Worm (Caenorhabditis elegans) whole organism, young adult: Measurements from ENCODE around the gene sucl-1.
A peak's percentile ranks its signal among the peaks of the same experiment; 100 is the strongest.

Experiments
- F10E7.11 ChIP-seq: sonication (generic microtip); optimal IDR thresholded peaks from 2 replicates; lab custom pipeline; 2017; ENCODE audit warnings: mild to moderate bottlenecking, missing genetic modification characterization, moderate library complexity, missing compliant biosample characterization
- F22D6.2 ChIP-seq: sonication (generic microtip); optimal IDR thresholded peaks from 2 replicates; lab custom pipeline; 2016; ENCODE audit warnings: mild to moderate bottlenecking, missing genetic modification characterization, missing compliant biosample characterization
- F39B2.1 ChIP-seq: fragments of 200-800 bp; sonication (Bioruptor generic); IDR thresholded peaks from 2 replicates; pipeline ENCODE4 v1.3.6; 2022; ENCODE audit warnings: missing genetic modification reagents, missing genetic modification characterization, missing compliant biosample characterization
- F49E8.2 ChIP-seq: sonication (generic microtip); optimal IDR thresholded peaks from 3 replicates; lab custom pipeline; 2017; ENCODE audit warnings: missing genetic modification characterization, mild to moderate bottlenecking, missing compliant biosample characterization, antibody characterized with exemption, moderate library complexity; ENCODE audit not compliant: insufficient read depth
- F57C9.4 ChIP-seq: sonication (generic microtip); optimal IDR thresholded peaks from 2 replicates; lab custom pipeline; 2017; ENCODE audit warnings: mild to moderate bottlenecking, missing genetic modification characterization, missing compliant biosample characterization
- K12H6.12 ChIP-seq: fragments of 200-800 bp; sonication (Bioruptor generic); optimal IDR thresholded peaks from 2 replicates; lab custom pipeline; 2018; ENCODE audit warnings: mild to moderate bottlenecking, missing genetic modification characterization, missing compliant biosample characterization
- T07F8.4 ChIP-seq: sonication (generic microtip); optimal IDR thresholded peaks from 2 replicates; lab custom pipeline; 2016; ENCODE audit warnings: mild to moderate bottlenecking, missing genetic modification characterization, moderate library complexity, missing compliant biosample characterization
- T26A5.8 ChIP-seq: sonication (generic microtip); optimal IDR thresholded peaks from 2 replicates; lab custom pipeline; 2016; ENCODE audit warnings: missing genetic modification characterization, missing compliant biosample characterization
- Y53G8AR.9 ChIP-seq: fragments of 200-800 bp; sonication (Bioruptor generic); conservative IDR thresholded peaks from 2 replicates; pipeline ENCODE4 v1.3.6; 2022; ENCODE audit warnings: missing genetic modification reagents, missing genetic modification characterization, missing compliant biosample characterization
- Y56A3A.18 ChIP-seq: fragments of 200-800 bp; sonication (Bioruptor generic); IDR thresholded peaks from 2 replicates; pipeline ENCODE4 v1.3.6; 2022; ENCODE audit warnings: missing genetic modification reagents, missing genetic modification characterization, missing compliant biosample characterization
- Y67H2A.10 ChIP-seq: fragments of 200-800 bp; sonication (Bioruptor generic); conservative IDR thresholded peaks from 2 replicates; pipeline ENCODE4 v1.3.6; 2022; ENCODE audit warnings: missing genetic modification reagents, missing genetic modification characterization, missing compliant biosample characterization
- atf-7 ChIP-seq: sonication (generic microtip); optimal IDR thresholded peaks from 2 replicates; lab custom pipeline; 2017; ENCODE audit warnings: mild to moderate bottlenecking, missing genetic modification characterization, missing compliant biosample characterization
- dox-1 ChIP-seq: fragments of 200-800 bp; sonication (Bioruptor generic); IDR thresholded peaks from 2 replicates; pipeline ENCODE4 v1.3.6; 2022; ENCODE audit warnings: missing genetic modification reagents, missing genetic modification characterization, missing compliant biosample characterization
- ets-4 ChIP-seq: fragments of 200-800 bp; sonication (Bioruptor generic); optimal IDR thresholded peaks from 2 replicates; lab custom pipeline; 2018; ENCODE audit warnings: mild to moderate bottlenecking, missing genetic modification characterization, missing compliant biosample characterization
- hmg-1.2 ChIP-seq: fragments of 200-800 bp; sonication (Bioruptor generic); IDR thresholded peaks from 2 replicates; pipeline ENCODE4 v1.3.6; 2022; ENCODE audit warnings: missing genetic modification reagents, missing genetic modification characterization, missing compliant biosample characterization
- hrde-1 ChIP-seq: sonication (generic microtip); optimal IDR thresholded peaks from 2 replicates; lab custom pipeline; 2016; ENCODE audit warnings: missing genetic modification characterization, mild to moderate bottlenecking, missing compliant biosample characterization, moderate library complexity, missing genotype, missing genetic modification reagents, borderline replicate concordance
- let-526 ChIP-seq: fragments of 200-800 bp; sonication (Bioruptor generic); IDR thresholded peaks from 2 replicates; pipeline ENCODE4 v1.3.6; 2022; ENCODE audit warnings: missing genetic modification reagents, missing genetic modification characterization, missing compliant biosample characterization
- madf-6 ChIP-seq: fragments of 200-800 bp; sonication (Bioruptor generic); IDR thresholded peaks from 2 replicates; pipeline ENCODE4 v1.3.6; 2022; ENCODE audit warnings: missing genetic modification reagents, missing genetic modification characterization, missing compliant biosample characterization
- mes-4 ChIP-seq: sonication (generic microtip); optimal IDR thresholded peaks from 2 replicates; lab custom pipeline; 2016; ENCODE audit warnings: missing genotype, missing genetic modification characterization, missing compliant biosample characterization
- nfyb-1 ChIP-seq: fragments of 200-800 bp; sonication (Bioruptor generic); IDR thresholded peaks from 2 replicates; pipeline ENCODE4 v1.3.6; 2022; ENCODE audit warnings: missing genetic modification reagents, missing genetic modification characterization, missing compliant biosample characterization
- nhr-80 ChIP-seq: sonication (generic microtip); optimal IDR thresholded peaks from 2 replicates; lab custom pipeline; 2016; ENCODE audit warnings: missing genetic modification characterization, missing compliant biosample characterization
- pbrm-1 ChIP-seq: fragments of 200-800 bp; sonication (Bioruptor generic); IDR thresholded peaks from 2 replicates; pipeline ENCODE4 v1.3.6; 2022; ENCODE audit warnings: missing genetic modification reagents, missing genetic modification characterization, missing compliant biosample characterization
- sdz-38 ChIP-seq: sonication (generic microtip); optimal IDR thresholded peaks from 2 replicates; lab custom pipeline; 2016; ENCODE audit warnings: missing genotype, missing genetic modification characterization, missing compliant biosample characterization
- snpc-1.1 ChIP-seq: sonication (generic microtip); optimal IDR thresholded peaks from 2 replicates; lab custom pipeline; 2017; ENCODE audit warnings: missing genetic modification characterization, mild to moderate bottlenecking, missing compliant biosample characterization, antibody characterized with exemption, moderate library complexity, missing genotype, missing genetic modification reagents; ENCODE audit not compliant: insufficient read depth
- snpc-4 ChIP-seq, 5 experiments: fragments of 150-350 bp in 1 of 5; sonication (generic microtip) in 4 of 5; optimal IDR thresholded peaks; 2 replicates each; lab custom pipeline; 2014 to 2018; ENCODE audit warnings: missing genetic modification characterization in 5 of 5, missing biosample characterization in 3 of 5, antibody characterized with exemption in 2 of 5, mild to moderate bottlenecking in 2 of 5, missing compliant biosample characterization in 2 of 5, missing genotype in 2 of 5, moderate library complexity in 2 of 5, missing genetic modification reagents in 1 of 5
- zfh-2 ChIP-seq: fragments of 200-800 bp; sonication (Bioruptor generic); conservative IDR thresholded peaks from 2 replicates; pipeline ENCODE4 v1.3.6; 2022; ENCODE audit warnings: missing genetic modification reagents, missing genetic modification characterization, missing compliant biosample characterization
- zim-3 ChIP-seq: sonication (generic microtip); optimal IDR thresholded peaks from 2 replicates; lab custom pipeline; 2017; ENCODE audit warnings: mild to moderate bottlenecking, missing genetic modification characterization, moderate library complexity, missing compliant biosample characterization
- ztf-18 ChIP-seq: sonication (generic microtip); optimal IDR thresholded peaks from 2 replicates; lab custom pipeline; 2016; ENCODE audit warnings: missing genotype, mild to moderate bottlenecking, missing genetic modification characterization, missing compliant biosample characterization
- ztf-28 ChIP-seq: fragments of 200-800 bp; sonication (Bioruptor generic); IDR thresholded peaks from 2 replicates; pipeline ENCODE4 v1.3.6; 2022; ENCODE audit warnings: missing genetic modification reagents, missing genetic modification characterization, missing compliant biosample characterization

The sucl-1 gene

ce11 chrX:14761021-14761420, 7.2 kb downstream of the sucl-1 start, which contains the start of gene C05G5.5:
C05G5.5 (minus strand) TSS chrX:14761121.
- no peak for TF ChIP-seq ztf-28 (GFP tag; lab: Robert Waterston, UW)

ce11 chrX:14767813-14768212, 14.0 kb downstream of the sucl-1 start:
- TF ChIP-seq mes-4 (no peak), snpc-4 (GFP tag; optimal IDR thresholded peaks at IDR 0.05; lab: Kevin White, UChicago) (no peak), snpc-4 (tag; optimal IDR thresholded peaks at IDR 0.05; lab: Kevin White, UChicago) (peak in 2 of 4 experiments; percentile 76 to 88), Y56A3A.18 (no peak), Y67H2A.10 (GFP tag; lab: Robert Waterston, UW) (no peak), snpc-1.1 (tag; lab: Kevin White, UChicago) (peak; percentile 59), ztf-18 (tag; lab: Kevin White, UChicago) (no peak), atf-7 (tag; lab: Kevin White, UChicago) (no peak), let-526 (GFP tag; lab: Robert Waterston, UW) (no peak), K12H6.12 (tag; lab: Kevin White, UChicago) (no peak), hrde-1 (tag; lab: Kevin White, UChicago) (no peak), Y53G8AR.9 (no peak), zfh-2 (GFP tag; lab: Robert Waterston, UW) (peak; percentile 66), zim-3 (tag; lab: Kevin White, UChicago) (no peak), F10E7.11 (tag; lab: Kevin White, UChicago) (no peak), T26A5.8 (tag; lab: Kevin White, UChicago) (no peak), F57C9.4 (tag; lab: Kevin White, UChicago) (no peak)
- TF ChIP-seq, all 124 proteins: peak for 3

DNA sequence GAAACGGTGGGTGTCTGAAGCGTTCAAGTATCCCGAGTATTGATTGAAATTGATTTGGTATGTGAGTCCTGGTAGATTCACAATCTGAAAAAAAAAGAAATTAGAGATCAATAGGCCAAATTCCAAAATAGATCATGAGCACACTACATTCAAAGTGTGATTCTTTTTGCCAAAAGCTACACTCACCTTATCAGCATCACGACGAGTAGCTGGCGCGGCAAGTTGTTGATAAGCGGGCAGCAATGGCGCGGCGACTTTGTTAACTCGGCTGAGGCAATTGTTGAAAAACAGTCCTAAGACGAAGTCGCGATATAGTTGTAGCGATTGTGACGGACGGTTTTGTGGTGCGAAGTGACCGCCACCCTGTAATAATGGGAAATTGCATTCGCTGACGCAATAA, 15.2 kb downstream of the sucl-1 start:
- TF ChIP-seq madf-6 (GFP tag; lab: Robert Waterston, UW) (no peak), nhr-80 (peak; percentile 76), ets-4 (no peak), dox-1 (GFP tag; lab: Robert Waterston, UW) (0 out of 2 replicates have a peak, but pooled peaks have one; percentile 37)
- TF ChIP-seq, all 124 proteins: peak for 2

DNA sequence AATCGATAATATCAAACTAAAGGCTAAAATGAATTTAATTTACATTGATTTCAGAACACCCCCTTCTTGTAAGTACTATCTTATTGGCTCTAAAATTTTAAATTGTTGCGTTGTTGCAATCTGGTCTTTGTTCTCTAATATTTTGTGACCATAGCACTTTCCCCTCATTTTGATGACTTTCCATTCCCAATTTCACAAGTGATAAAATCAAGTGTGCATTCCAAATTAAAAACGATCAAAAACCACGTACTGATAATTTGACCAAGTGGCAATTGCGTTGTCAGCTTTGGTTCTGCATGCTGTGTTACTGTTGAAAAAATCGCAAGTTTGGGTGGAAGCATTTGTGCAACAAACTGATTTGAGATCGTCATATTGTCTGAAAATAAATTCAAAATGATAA, 16.5 kb downstream of the sucl-1 start:
- TF ChIP-seq hmg-1.2 (GFP tag; lab: Robert Waterston, UW) (no peak), nhr-80 (peak; percentile 79), T07F8.4 (tag; lab: Kevin White, UChicago) (no peak)

DNA sequence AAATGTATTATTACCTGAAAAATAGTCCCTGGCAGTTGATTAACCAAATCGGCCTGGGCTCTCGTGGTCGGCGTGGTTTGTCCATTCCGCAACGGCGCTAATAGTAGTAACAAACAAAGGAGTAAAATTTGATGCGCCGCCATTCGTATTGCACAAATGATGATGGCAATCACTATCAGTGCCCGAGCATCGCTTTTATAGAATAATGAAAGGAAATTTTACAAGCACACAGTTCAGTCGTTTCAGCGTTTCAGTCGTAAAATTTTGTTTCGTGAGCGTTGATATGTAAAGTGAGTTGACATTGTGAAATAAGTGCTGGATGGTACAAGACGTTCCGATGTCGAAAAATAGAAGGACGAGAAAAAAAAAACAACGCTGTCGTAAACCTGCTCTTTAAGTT, 17.9 kb downstream of the sucl-1 start, which contains the start of gene Y16B4A.2:
Gene Y16B4A.2 (minus strand): TSS at position 170 of the 400 bp plus-strand sequence.
- TF ChIP-seq F10E7.11 (tag; lab: Kevin White, UChicago) (no peak), nfyb-1 (no peak), nhr-80 (peak; percentile 43), sdz-38 (tag; lab: Kevin White, UChicago) (no peak), pbrm-1 (no peak), F49E8.2 (no peak)
- TF ChIP-seq, all 124 proteins: peak for 1

ce11 chrX:14773238-14773637, 19.4 kb downstream of the sucl-1 start, which contains the start of gene unc-3:
unc-3 (plus strand) TSS chrX:14773538.
- no peak for TF ChIP-seq F39B2.1 (GFP tag; lab: Robert Waterston, UW)
- no peak for TF ChIP-seq F22D6.2 (tag; lab: Kevin White, UChicago)
- no peak for TF ChIP-seq ztf-18 (tag; lab: Kevin White, UChicago)
- peak; percentile 38; the same call in 1 of the 2 replicates for TF ChIP-seq zfh-2 (GFP tag; lab: Robert Waterston, UW)
